Worm (Caenorhabditis elegans): ENCODE data around the gene glb-30.

The glb-30 gene

DNA sequence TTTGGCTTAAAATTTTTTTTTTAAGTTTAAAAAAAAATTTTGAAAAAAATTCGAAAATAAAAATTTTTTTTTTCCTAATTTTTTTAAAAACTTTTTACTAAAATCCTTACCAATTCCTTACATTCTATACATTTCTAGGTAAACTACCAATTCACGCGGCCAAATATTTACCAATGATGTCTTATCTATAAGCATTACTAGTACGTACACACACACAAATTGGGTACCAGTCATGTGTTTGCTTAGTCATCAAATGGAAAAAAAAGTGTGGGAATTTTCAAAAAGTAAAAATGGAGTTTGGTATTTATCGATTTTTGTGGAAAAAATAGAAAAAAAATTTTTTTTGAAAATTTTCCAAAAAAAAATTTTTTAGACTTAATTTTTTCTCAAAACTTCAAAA is 8.2 kb upstream of the glb-30 start, which contains the start of gene Y22D7AR.6:
Gene Y22D7AR.6, minus strand, starts transcription at position 134 of the 400 bp plus-strand sequence.
- no peak for TF ChIP-seq him-1 (tag; optimal IDR thresholded peaks at IDR 0.05)
- TF ChIP-seq dao-5 (tag; optimal IDR thresholded peaks at IDR 0.05): no peak
- TF ChIP-seq W03F9.2 (tag; optimal IDR thresholded peaks at IDR 0.05): no peak

ce11 chrIII:1674760-1675159 is 6.3 kb upstream of the glb-30 start:
- TF ChIP-seq W03F9.2 (tag; optimal IDR thresholded peaks at IDR 0.05): no peak
- no peak for TF ChIP-seq him-1 (tag; optimal IDR thresholded peaks at IDR 0.05)
- no peak for TF ChIP-seq dao-5 (tag; optimal IDR thresholded peaks at IDR 0.05)

DNA sequence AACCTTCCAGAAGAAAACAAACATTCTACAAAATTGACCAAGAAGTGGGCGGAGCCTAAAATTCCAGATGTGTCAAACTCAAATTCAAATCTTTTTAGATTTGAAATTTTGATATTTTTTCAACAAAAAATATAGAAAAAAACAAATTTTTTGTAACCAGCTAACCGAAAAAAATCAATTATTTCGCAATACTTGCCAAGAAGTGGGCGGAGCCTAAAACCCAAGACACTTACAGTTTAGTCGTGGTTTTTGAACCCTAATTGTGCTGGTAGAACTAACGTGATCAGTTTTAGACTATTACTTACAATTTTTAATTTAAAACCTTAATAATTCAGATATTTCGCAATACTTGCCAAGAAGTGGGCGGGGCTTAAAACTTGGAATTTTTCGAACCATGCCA is 4.9 kb upstream of the glb-30 start:
- TF ChIP-seq dao-5 (tag; optimal IDR thresholded peaks at IDR 0.05) (no peak), him-1 (tag; optimal IDR thresholded peaks at IDR 0.05) (no peak), W03F9.2 (tag; optimal IDR thresholded peaks at IDR 0.05) (no peak)

DNA sequence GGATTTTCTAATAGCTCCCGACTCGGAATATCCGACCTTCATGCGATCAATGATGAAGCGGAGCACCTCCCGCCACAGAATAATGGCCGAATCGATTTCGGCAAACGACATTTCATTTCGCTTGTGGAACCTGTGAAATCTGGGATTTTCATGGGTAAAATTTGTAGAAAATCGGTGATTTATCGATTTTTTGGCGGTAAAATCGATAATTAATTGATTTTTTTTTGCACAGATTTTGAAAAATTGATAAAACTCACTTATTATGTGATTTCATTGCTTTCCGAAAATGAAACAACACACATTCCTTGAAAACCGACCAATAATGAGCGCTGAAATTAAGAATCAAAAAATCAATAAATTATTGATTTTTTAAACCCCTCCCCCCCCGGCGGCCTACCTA is 1.5 kb downstream of the glb-30 start:
- no peak for TF ChIP-seq dao-5 (tag; optimal IDR thresholded peaks at IDR 0.05)

ce11 chrIII:1665799-1666308 is 2.6 kb downstream of the glb-30 start, which contains the start of gene Y22D7AR.3:
TSS of gene Y22D7AR.3 (minus strand) at chrIII:1665849.
- no peak for TF ChIP-seq dao-5 (tag; optimal IDR thresholded peaks at IDR 0.05)
- no peak for TF ChIP-seq him-1 (tag; optimal IDR thresholded peaks at IDR 0.05)
- no peak for TF ChIP-seq W03F9.2 (tag; optimal IDR thresholded peaks at IDR 0.05)

DNA sequence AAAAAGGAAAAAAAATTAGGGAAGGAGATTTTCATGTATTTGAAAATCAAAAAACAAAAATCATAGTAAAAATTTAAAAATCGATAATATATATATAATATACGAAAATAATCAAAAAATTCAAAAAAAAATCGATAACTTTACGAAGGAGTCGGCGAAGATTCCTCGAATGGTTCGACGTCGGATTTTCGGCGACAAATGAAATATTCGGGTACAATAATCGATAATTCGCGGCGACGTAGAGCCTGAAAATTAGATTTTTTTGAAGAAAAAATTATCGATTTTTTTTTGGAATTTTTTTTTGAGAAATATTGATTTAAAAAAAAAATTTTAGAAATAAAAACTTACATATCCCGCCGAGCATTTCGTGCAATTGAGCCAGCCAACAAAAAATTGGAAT is 3.0 kb downstream of the glb-30 start:
- TF ChIP-seq him-1 (tag; optimal IDR thresholded peaks at IDR 0.05) (no peak), dao-5 (tag; optimal IDR thresholded peaks at IDR 0.05) (no peak), W03F9.2 (tag; optimal IDR thresholded peaks at IDR 0.05) (no peak)

DNA sequence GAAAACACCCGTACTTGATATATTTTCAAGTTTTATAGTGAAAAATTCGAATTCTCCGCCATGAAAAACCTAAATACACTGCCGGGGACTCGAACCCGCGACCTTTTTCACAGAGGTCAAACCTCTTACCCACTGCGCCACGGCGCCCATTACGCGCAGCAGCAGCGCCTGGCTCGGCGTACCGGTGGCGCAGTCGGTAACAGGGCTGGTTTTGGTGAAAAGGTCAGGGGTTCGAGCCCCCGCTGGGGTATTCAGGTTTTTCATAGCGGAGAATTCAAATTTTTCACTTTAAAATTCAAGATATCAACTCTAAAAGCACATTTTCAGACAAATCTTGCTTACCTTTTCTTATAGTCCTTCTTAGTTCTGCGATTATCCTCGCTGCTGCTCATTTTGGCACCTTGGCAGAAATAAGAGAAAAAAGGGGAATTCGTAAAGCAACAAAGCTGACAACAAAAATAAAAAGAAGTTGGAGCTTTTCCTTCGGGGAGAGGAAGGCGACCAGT is 3.6 kb downstream of the glb-30 start, which contains the start of gene Y22D7AL.16:
Gene Y22D7AL.16, minus strand, starts transcription at position 456 of the 506 bp plus-strand sequence.
- TF ChIP-seq W03F9.2 (tag; optimal IDR thresholded peaks at IDR 0.05) (no peak), dao-5 (tag; optimal IDR thresholded peaks at IDR 0.05) (no peak)

DNA sequence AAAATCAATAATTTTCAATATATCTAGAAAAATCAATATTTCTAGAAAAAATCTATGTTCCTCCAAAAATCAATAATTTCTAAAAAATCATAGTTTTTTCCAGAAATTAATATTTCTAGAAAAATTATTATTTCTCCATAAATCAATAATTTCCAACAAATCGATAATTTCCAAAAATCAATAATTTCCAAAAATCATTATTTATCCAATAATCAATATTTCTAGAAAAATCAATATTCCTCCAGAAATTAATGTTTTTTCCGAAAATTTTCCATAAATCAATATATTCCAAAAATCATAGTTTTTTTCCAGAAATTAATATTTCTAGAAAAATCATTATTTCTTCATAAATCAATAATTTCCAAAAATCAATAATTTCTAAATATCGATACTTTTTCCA is 5.4 kb downstream of the glb-30 start:
- no peak for TF ChIP-seq dao-5 (tag; optimal IDR thresholded peaks at IDR 0.05)
- no peak for TF ChIP-seq W03F9.2 (tag; optimal IDR thresholded peaks at IDR 0.05)
- no peak for TF ChIP-seq him-1 (tag; optimal IDR thresholded peaks at IDR 0.05)

- TF ChIP-seq him-1 (tag; optimal IDR thresholded peaks at IDR 0.05) (no peak), dao-5 (tag; optimal IDR thresholded peaks at IDR 0.05) (no peak), W03F9.2 (tag; optimal IDR thresholded peaks at IDR 0.05) (no peak)
Measured at ce11 chrIII:1662405-1662804, 6.0 kb downstream of the glb-30 start.

DNA sequence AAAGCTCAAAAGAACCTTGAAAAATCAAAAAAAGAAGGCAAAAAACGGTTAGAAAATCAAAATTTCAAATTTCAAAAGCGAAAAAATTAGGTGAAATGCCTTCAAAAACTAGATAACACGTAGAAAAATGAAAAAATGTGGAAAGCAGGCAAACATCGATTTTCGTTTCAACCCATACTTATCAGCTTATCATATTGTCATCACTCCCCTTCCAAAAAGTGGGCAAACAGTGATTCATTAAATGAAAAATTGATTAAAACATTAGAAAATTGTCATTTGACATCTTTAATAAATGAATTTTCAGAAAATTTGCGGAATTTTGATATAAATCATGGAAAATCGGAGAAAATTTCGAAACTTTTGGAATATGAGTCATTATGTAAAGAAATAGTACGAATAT is 7.4 kb downstream of the glb-30 start:
- TF ChIP-seq dao-5 (tag; optimal IDR thresholded peaks at IDR 0.05): no peak
- no peak for TF ChIP-seq him-1 (tag; optimal IDR thresholded peaks at IDR 0.05)
- TF ChIP-seq W03F9.2 (tag; optimal IDR thresholded peaks at IDR 0.05): no peak

DNA sequence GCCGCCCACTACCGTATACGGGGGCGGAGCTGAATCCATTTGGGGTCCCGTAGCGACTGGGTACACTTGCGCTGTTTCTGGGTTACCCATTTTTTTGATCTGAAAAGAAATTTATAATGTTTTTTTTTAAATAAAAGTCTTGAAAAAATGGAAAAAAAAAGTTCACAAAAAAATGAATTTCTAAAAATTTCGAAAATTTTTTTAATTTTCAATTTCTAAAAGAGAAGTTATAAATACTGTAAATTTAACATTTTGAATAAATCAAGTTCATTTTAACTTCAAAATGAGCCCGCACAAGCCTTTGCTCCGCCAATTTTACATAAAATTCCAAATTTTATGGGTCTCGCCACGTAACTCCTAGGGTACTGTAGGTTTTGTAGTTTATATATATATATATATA is 8.7 kb downstream of the glb-30 start, which contains the start of gene Y22D7AL.15:
Gene Y22D7AL.15, minus strand, starts transcription at position 101 of the 400 bp plus-strand sequence.
- TF ChIP-seq W03F9.2 (tag; optimal IDR thresholded peaks at IDR 0.05) (no peak), dao-5 (tag; optimal IDR thresholded peaks at IDR 0.05) (no peak), him-1 (tag; optimal IDR thresholded peaks at IDR 0.05) (no peak)

ce11 chrIII:1657380-1657779 is 11.0 kb downstream of the glb-30 start, which contains the start of gene cht-4:
TSS of gene cht-4 (minus strand) at chrIII:1657480.
- TF ChIP-seq W03F9.2 (tag; optimal IDR thresholded peaks at IDR 0.05) (no peak), him-1 (tag; optimal IDR thresholded peaks at IDR 0.05) (no peak), dao-5 (tag; optimal IDR thresholded peaks at IDR 0.05) (no peak)

ce11 chrIII:1652925-1653324 is 15.5 kb downstream of the glb-30 start:
- TF ChIP-seq him-1 (tag; optimal IDR thresholded peaks at IDR 0.05) (no peak), dao-5 (tag; optimal IDR thresholded peaks at IDR 0.05) (no peak), W03F9.2 (tag; optimal IDR thresholded peaks at IDR 0.05) (no peak)

ce11 chrIII:1652181-1652580 is 16.2 kb downstream of the glb-30 start, which contains the start of gene Y22D7AL.1:
TSS of gene Y22D7AL.1 (plus strand) at chrIII:1652481.
- no peak for TF ChIP-seq dao-5 (tag; optimal IDR thresholded peaks at IDR 0.05)
- no peak for TF ChIP-seq W03F9.2 (tag; optimal IDR thresholded peaks at IDR 0.05)
- no peak for TF ChIP-seq him-1 (tag; optimal IDR thresholded peaks at IDR 0.05)

ce11 chrIII:1641163-1641562 is 27.3 kb downstream of the glb-30 start, which contains the start of gene Y22D7AL.3:
TSS of gene Y22D7AL.3 (plus strand) at chrIII:1641463.
- TF ChIP-seq dao-5 (tag; optimal IDR thresholded peaks at IDR 0.05) (no peak), him-1 (tag; optimal IDR thresholded peaks at IDR 0.05) (no peak), W03F9.2 (tag; optimal IDR thresholded peaks at IDR 0.05) (no peak)

Measured in whole organism, L4/young adult.